Fruit fly (Drosophila melanogaster) whole organism, prepupa: ENCODE results near the gene Nf-YA.

Experiments
- CG10631 ChIP-seq: fragments of 200-800 bp; sonication (Bioruptor generic); optimal IDR thresholded peaks from 2 replicates; lab custom pipeline; 2016; ENCODE audit warnings: missing biosample characterization, missing genetic modification characterization
- CG10669 ChIP-seq: fragments of 200-800 bp; sonication (Bioruptor generic); optimal IDR thresholded peaks from 3 replicates; lab custom pipeline; 2018; ENCODE audit warnings: missing biosample characterization, mild to moderate bottlenecking, missing genetic modification characterization, moderate library complexity
- CG11294 ChIP-seq: fragments of 200-800 bp; sonication (Bioruptor generic); IDR thresholded peaks from 2 replicates; pipeline ENCODE4 v1.3.6; 2022; ENCODE audit warnings: missing biosample characterization, missing genetic modification characterization
- CG11762 ChIP-seq: fragments of 200-800 bp; sonication (Bioruptor generic); optimal IDR thresholded peaks from 3 replicates; lab custom pipeline; 2016; ENCODE audit warnings: missing biosample characterization, missing genetic modification characterization; ENCODE audit not compliant: insufficient read depth
- CG11902 ChIP-seq: fragments of 200-800 bp; sonication (Bioruptor generic); optimal IDR thresholded peaks from 3 replicates; lab custom pipeline; 2016; ENCODE audit warnings: missing biosample characterization, missing genetic modification characterization
- CG15336 ChIP-seq: fragments of 200-800 bp; sonication (Bioruptor generic); IDR thresholded peaks from 2 replicates; pipeline ENCODE4 v1.3.6; 2022; ENCODE audit warnings: missing biosample characterization, missing genetic modification characterization
- CG31627 ChIP-seq: fragments of 200-800 bp; sonication (Bioruptor generic); optimal IDR thresholded peaks from 3 replicates; lab custom pipeline; 2016; ENCODE audit warnings: missing biosample characterization, missing genetic modification characterization
- CG34406 ChIP-seq: fragments of 200-800 bp; sonication (Bioruptor generic); optimal IDR thresholded peaks from 3 replicates; lab custom pipeline; 2016; ENCODE audit warnings: missing biosample characterization, missing genetic modification characterization
- CG6163 ChIP-seq: fragments of 200-800 bp; sonication (Bioruptor generic); IDR thresholded peaks from 3 replicates; pipeline ENCODE4 v1.3.6; 2022; ENCODE audit warnings: missing biosample characterization, missing genetic modification characterization
- CG6276 ChIP-seq: fragments of 200-800 bp; sonication (Bioruptor generic); optimal IDR thresholded peaks from 2 replicates; lab custom pipeline; 2017; ENCODE audit warnings: missing biosample characterization, mild to moderate bottlenecking, missing genetic modification characterization
- CG6792 ChIP-seq: fragments of 200-800 bp; sonication (Bioruptor generic); optimal IDR thresholded peaks from 3 replicates; lab custom pipeline; 2016; ENCODE audit warnings: missing biosample characterization, missing genetic modification characterization
- CG6808 ChIP-seq: fragments of 200-800 bp; sonication (Bioruptor generic); optimal IDR thresholded peaks from 3 replicates; lab custom pipeline; 2017; ENCODE audit warnings: missing biosample characterization, missing genetic modification characterization, mild to moderate bottlenecking, moderate library complexity, missing genetic modification reagents
- CG7368 ChIP-seq: fragments of 200-800 bp; sonication (Bioruptor generic); optimal IDR thresholded peaks from 3 replicates; lab custom pipeline; 2016; ENCODE audit warnings: missing biosample characterization, missing genetic modification characterization
- CG8119 ChIP-seq: fragments of 200-800 bp; sonication (Bioruptor generic); IDR thresholded peaks from 3 replicates; pipeline ENCODE4 v1.3.6; 2022; ENCODE audit warnings: missing biosample characterization, missing genetic modification characterization
- CG8632 ChIP-seq: fragments of 200-800 bp; sonication (Bioruptor generic); optimal IDR thresholded peaks from 3 replicates; lab custom pipeline; 2016; ENCODE audit warnings: missing biosample characterization, missing genetic modification characterization
- CG9139 ChIP-seq: fragments of 200-800 bp; sonication (Bioruptor generic); optimal IDR thresholded peaks from 3 replicates; lab custom pipeline; 2017; ENCODE audit warnings: missing biosample characterization, mild to moderate bottlenecking, missing genetic modification characterization
- Eip78C ChIP-seq: fragments of 200-800 bp; sonication (Bioruptor generic); peaks from one replicate; lab custom pipeline; 2016; ENCODE audit warnings: missing biosample characterization, missing genetic modification characterization
- Ets96B ChIP-seq: fragments of 200-800 bp; optimal IDR thresholded peaks from 2 replicates; lab custom pipeline; 2019; ENCODE audit warnings: missing biosample characterization, mild to moderate bottlenecking, missing genetic modification characterization, moderate library complexity
- Gug ChIP-seq: fragments of 200-800 bp; sonication (Bioruptor generic); IDR thresholded peaks from 2 replicates; pipeline ENCODE4 v1.3.6; 2022; ENCODE audit warnings: missing biosample characterization, missing genetic modification characterization
- Hr38 ChIP-seq: sonication (Bioruptor generic); optimal IDR thresholded peaks from 2 replicates; lab custom pipeline; 2016; ENCODE audit warnings: missing biosample characterization, missing genetic modification characterization
- Hr39 ChIP-seq: fragments of 200-800 bp; sonication (Bioruptor generic); optimal IDR thresholded peaks from 2 replicates; lab custom pipeline; 2016; ENCODE audit warnings: missing biosample characterization, missing genetic modification characterization
- Lpt ChIP-seq: fragments of 200-800 bp; sonication (Bioruptor generic); optimal IDR thresholded peaks from 3 replicates; lab custom pipeline; 2016; ENCODE audit warnings: missing biosample characterization, missing genetic modification characterization
- Met ChIP-seq: fragments of 200-800 bp; sonication (Bioruptor generic); optimal IDR thresholded peaks from 3 replicates; lab custom pipeline; 2016; ENCODE audit warnings: missing biosample characterization, missing genetic modification characterization
- OdsH ChIP-seq: fragments of 200-800 bp; sonication (Bioruptor generic); optimal IDR thresholded peaks from 3 replicates; lab custom pipeline; 2016; ENCODE audit warnings: missing biosample characterization, missing genetic modification characterization
- Sox102F ChIP-seq: fragments of 200-800 bp; sonication (Bioruptor generic); optimal IDR thresholded peaks from 2 replicates; lab custom pipeline; 2016; ENCODE audit warnings: missing biosample characterization, mild to moderate bottlenecking, missing genetic modification characterization
- Sox14 ChIP-seq: fragments of 200-800 bp; sonication (Bioruptor generic); optimal IDR thresholded peaks from 3 replicates; lab custom pipeline; 2016; ENCODE audit warnings: missing biosample characterization, missing genetic modification characterization
- Sox15 ChIP-seq: fragments of 200-800 bp; sonication (Bioruptor generic); optimal IDR thresholded peaks from 3 replicates; lab custom pipeline; 2016; ENCODE audit warnings: missing biosample characterization, missing genetic modification characterization
- achi ChIP-seq: fragments of 200-800 bp; sonication (Bioruptor generic); optimal IDR thresholded peaks from 3 replicates; lab custom pipeline; 2016; ENCODE audit warnings: missing biosample characterization, missing genetic modification characterization
- cyc ChIP-seq: fragments of 200-800 bp; sonication (Bioruptor generic); optimal IDR thresholded peaks from 3 replicates; lab custom pipeline; 2016; ENCODE audit warnings: missing biosample characterization, missing genetic modification characterization
- dac ChIP-seq: fragments of 200-800 bp; sonication (Bioruptor generic); optimal IDR thresholded peaks from 2 replicates; lab custom pipeline; 2017; ENCODE audit warnings: missing biosample characterization, mild to moderate bottlenecking, missing genetic modification characterization
- dsx ChIP-seq: fragments of 200-800 bp; optimal IDR thresholded peaks from 3 replicates; lab custom pipeline; 2019; ENCODE audit warnings: missing biosample characterization, mild to moderate bottlenecking, missing genetic modification characterization, moderate library complexity; ENCODE audit not compliant: poor library complexity, severe bottlenecking
- eg ChIP-seq: fragments of 200-800 bp; sonication (Bioruptor generic); IDR thresholded peaks from 3 replicates; pipeline ENCODE4 v1.3.6; 2022; ENCODE audit warnings: missing biosample characterization, missing genetic modification characterization
- esn ChIP-seq: fragments of 200-800 bp; sonication (Bioruptor generic); optimal IDR thresholded peaks from 2 replicates; lab custom pipeline; 2016; ENCODE audit warnings: missing biosample characterization, mild to moderate bottlenecking, missing genetic modification characterization, moderate library complexity
- fd59A ChIP-seq: fragments of 200-800 bp; sonication (Bioruptor generic); optimal IDR thresholded peaks from 2 replicates; lab custom pipeline; 2017; ENCODE audit warnings: missing biosample characterization, mild to moderate bottlenecking, missing genetic modification characterization, missing genetic modification reagents
- fd85E ChIP-seq: fragments of 200-800 bp; sonication (Bioruptor generic); optimal IDR thresholded peaks from 3 replicates; lab custom pipeline; 2016; ENCODE audit warnings: missing biosample characterization, missing genetic modification characterization
- fkh ChIP-seq: fragments of 200-800 bp; sonication (Bioruptor generic); optimal IDR thresholded peaks from 3 replicates; lab custom pipeline; 2017; ENCODE audit warnings: missing biosample characterization, mild to moderate bottlenecking, missing genetic modification characterization, moderate library complexity
- net ChIP-seq: fragments of 200-800 bp; sonication (Bioruptor generic); optimal IDR thresholded peaks from 3 replicates; lab custom pipeline; 2016; ENCODE audit warnings: missing biosample characterization, missing genetic modification characterization
- pdm3 ChIP-seq: fragments of 200-800 bp; sonication (Bioruptor generic); optimal IDR thresholded peaks from 3 replicates; lab custom pipeline; 2016; ENCODE audit warnings: missing biosample characterization, missing genetic modification characterization
- salr ChIP-seq, 2 experiments: fragments of 200-800 bp; sonication (Bioruptor generic); optimal IDR thresholded peaks; 3 replicates each; lab custom pipeline; 2016 to 2018; ENCODE audit warnings: missing biosample characterization in 2 of 2, missing genetic modification characterization in 2 of 2, mild to moderate bottlenecking in 1 of 2
- spab ChIP-seq: fragments of 200-800 bp; sonication (Bioruptor generic); optimal IDR thresholded peaks from 2 replicates; lab custom pipeline; 2017; ENCODE audit warnings: missing biosample characterization, mild to moderate bottlenecking, missing genetic modification characterization, missing genetic modification reagents
- ss ChIP-seq, 2 experiments: fragments of 200-800 bp; sonication (Bioruptor generic); optimal IDR thresholded peaks; 2 replicates in 1 of 2; 3 replicates in 1 of 2; lab custom pipeline; 2017 to 2018; ENCODE audit warnings: mild to moderate bottlenecking in 2 of 2, missing biosample characterization in 2 of 2, missing genetic modification characterization in 2 of 2, moderate library complexity in 1 of 2
- topi ChIP-seq: fragments of 200-800 bp; sonication (Bioruptor generic); optimal IDR thresholded peaks from 3 replicates; lab custom pipeline; 2016; ENCODE audit warnings: missing biosample characterization, missing genetic modification characterization
- vri ChIP-seq: fragments of 200-800 bp; sonication (Bioruptor generic); optimal IDR thresholded peaks from 3 replicates; lab custom pipeline; 2016; ENCODE audit warnings: missing biosample characterization, mild to moderate bottlenecking, missing genetic modification characterization

The Nf-YA gene

dm6 chr3L:9419328-9419727, 22.7 kb downstream of the Nf-YA start (continued):
- TF ChIP-seq Ets96B (peak; percentile 43), cyc (GFP tag; lab: Kevin White, UChicago) (peak; percentile 77), CG31627 (GFP tag; lab: Kevin White, UChicago) (peak; percentile 70), salr (GFP tag; optimal IDR thresholded peaks at IDR 0.05; lab: Kevin White, UChicago) (no peak), Sox15 (GFP tag; lab: Kevin White, UChicago) (peak; percentile 43), spab (GFP tag; lab: Kevin White, UChicago) (no peak), Sox102F (peak; percentile 67), dsx (GFP tag; lab: Kevin White, UChicago) (no peak), dac (GFP tag; lab: Kevin White, UChicago) (no peak), vri (GFP tag; lab: Kevin White, UChicago) (no peak), fd85E (no peak), CG15336 (GFP tag; lab: Robert Waterston, UW) (peak; percentile 85), CG9139 (no peak), CG6276 (GFP tag; lab: Kevin White, UChicago) (peak; percentile 67), CG11762 (peak; percentile 19), Gug (GFP tag; lab: Robert Waterston, UW) (peak; percentile 74), CG6792 (GFP tag; lab: Kevin White, UChicago) (no peak), OdsH (GFP tag; lab: Kevin White, UChicago) (peak; percentile 69), CG8119 (peak; percentile 81), Hr39 (GFP tag; lab: Kevin White, UChicago) (peak; percentile 64), CG7368 (GFP tag; lab: Kevin White, UChicago) (peak; percentile 59), CG34406 (GFP tag; lab: Kevin White, UChicago) (peak; percentile 63), Sox14 (GFP tag; lab: Kevin White, UChicago) (peak; percentile 47), esn (GFP tag; lab: Kevin White, UChicago) (peak; percentile 3), CG11294 (GFP tag; lab: Robert Waterston, UW) (peak; percentile 65), CG10669 (peak; percentile 64), eg (GFP tag; lab: Robert Waterston, UW) (peak; percentile 91), Eip78C (GFP tag; lab: Kevin White, UChicago) (peak; percentile 87), CG8632 (GFP tag; lab: Kevin White, UChicago) (peak; percentile 35), topi (GFP tag; lab: Kevin White, UChicago) (peak; percentile 72)

DNA sequence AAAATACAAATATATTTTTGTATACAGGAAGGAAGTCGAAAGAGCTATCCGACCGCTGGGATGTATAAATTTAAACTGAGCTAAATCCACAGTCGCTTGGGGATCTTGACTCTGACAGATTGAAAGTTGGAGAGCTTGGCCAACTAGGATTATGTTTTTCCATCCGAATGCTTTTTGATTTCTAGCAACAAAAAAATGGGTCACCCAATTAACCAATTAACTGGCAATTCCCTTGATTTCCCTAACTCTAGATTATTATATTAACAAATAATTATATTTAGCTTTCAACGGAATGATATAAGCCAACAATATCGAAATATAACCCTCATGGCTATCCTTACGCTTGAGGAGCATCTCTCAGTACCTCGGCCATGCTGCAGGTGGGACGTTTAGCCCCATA, 24.8 kb downstream of the Nf-YA start, which contains the start of gene CG3982:
CG3982 (minus strand) TSS at position 101 of the 400 bp plus-strand sequence.
- TF ChIP-seq CG6808 (no peak), Sox14 (GFP tag; lab: Kevin White, UChicago) (no peak), CG6163 (GFP tag; lab: Robert Waterston, UW) (no peak), Eip78C (GFP tag; lab: Kevin White, UChicago) (no peak), pdm3 (no peak), spab (GFP tag; lab: Kevin White, UChicago) (no peak), ss (GFP tag; optimal IDR thresholded peaks at IDR 0.05; lab: Kevin White, UChicago) (no peak), eg (GFP tag; lab: Robert Waterston, UW) (no peak), dac (GFP tag; lab: Kevin White, UChicago) (no peak), CG31627 (GFP tag; lab: Kevin White, UChicago) (no peak), OdsH (GFP tag; lab: Kevin White, UChicago) (no peak), CG11294 (GFP tag; lab: Robert Waterston, UW) (no peak), CG10631 (GFP tag; lab: Kevin White, UChicago) (no peak), cyc (GFP tag; lab: Kevin White, UChicago) (no peak), Sox15 (GFP tag; lab: Kevin White, UChicago) (no peak), Sox102F (no peak), CG8632 (GFP tag; lab: Kevin White, UChicago) (no peak)

- TF ChIP-seq net (GFP tag; lab: Kevin White, UChicago) = peak; percentile 54
- peak; percentile 79 for TF ChIP-seq CG15336 (GFP tag; lab: Robert Waterston, UW)
- TF ChIP-seq salr (GFP tag; optimal IDR thresholded peaks at IDR 0.05; lab: Kevin White, UChicago) = no peak
- peak; percentile 34 to 47 for TF ChIP-seq ss (GFP tag; optimal IDR thresholded peaks at IDR 0.05; lab: Kevin White, UChicago)
- no peak for TF ChIP-seq fd59A
- TF ChIP-seq CG8632 (GFP tag; lab: Kevin White, UChicago) = peak; percentile 29
- TF ChIP-seq CG6808 = peak; percentile 36
- peak; percentile 77 for TF ChIP-seq achi (GFP tag; lab: Kevin White, UChicago)
- TF ChIP-seq CG11902 = peak; percentile 4
- peak; percentile 83; the same call in 2 of the 3 replicates for TF ChIP-seq eg (GFP tag; lab: Robert Waterston, UW)
- peak; percentile 79 for TF ChIP-seq OdsH (GFP tag; lab: Kevin White, UChicago)
- peak; percentile 49 for TF ChIP-seq Lpt (GFP tag; lab: Kevin White, UChicago)
- TF ChIP-seq CG7368 (GFP tag; lab: Kevin White, UChicago) = peak; percentile 56
- TF ChIP-seq vri (GFP tag; lab: Kevin White, UChicago) = peak; percentile 65
- TF ChIP-seq fkh (GFP tag; lab: Kevin White, UChicago) = peak; percentile 99
- TF ChIP-seq Sox15 (GFP tag; lab: Kevin White, UChicago) = peak; percentile 46
- peak; percentile 64 for TF ChIP-seq CG6792 (GFP tag; lab: Kevin White, UChicago)
- peak; percentile 82 for TF ChIP-seq esn (GFP tag; lab: Kevin White, UChicago)
- peak; percentile 84 for TF ChIP-seq pdm3
- peak; percentile 74 for TF ChIP-seq Met (GFP tag; lab: Kevin White, UChicago)
- no peak for TF ChIP-seq Hr38 (GFP tag; lab: Kevin White, UChicago)
- TF ChIP-seq CG31627 (GFP tag; lab: Kevin White, UChicago) = peak; percentile 67
Observed at dm6 chr3L:9410754-9411423, 31.2 kb downstream of the Nf-YA start, which contains the start of the genes CG4022 and Cpsf5. CG4022 (minus strand) TSS chr3L:9410832. Cpsf5 (plus strand) TSS chr3L:9411038.
